Worm (Caenorhabditis elegans) whole organism, mixed stage, embryonic: ENCODE measurements around the gene F08D12.7.

Experiments used
- bed-3 ChIP-seq: fragments of 200-800 bp; sonication (Bioruptor generic); optimal IDR thresholded peaks from 3 replicates; lab custom pipeline; 2018; ENCODE audit warnings: mild to moderate bottlenecking, missing genetic modification characterization, moderate library complexity, missing compliant biosample characterization
- ceh-83 ChIP-seq: fragments of 200-800 bp; sonication (Bioruptor generic); optimal IDR thresholded peaks from 2 replicates; lab custom pipeline; 2018; ENCODE audit warnings: mild to moderate bottlenecking, missing genetic modification characterization, missing compliant biosample characterization
- ces-1 ChIP-seq: fragments of 150-350 bp; optimal IDR thresholded peaks from 2 replicates; lab custom pipeline; 2014; ENCODE audit warnings: missing biosample characterization, missing genetic modification reagents, missing genetic modification characterization
- elt-1 ChIP-seq: sonication (generic microtip); optimal IDR thresholded peaks from 2 replicates; lab custom pipeline; 2017; ENCODE audit warnings: missing genetic modification characterization, mild to moderate bottlenecking, missing compliant biosample characterization, antibody characterized with exemption, moderate library complexity, borderline replicate concordance; ENCODE audit not compliant: insufficient read depth
- lsy-2 ChIP-seq: fragments of 150-350 bp; optimal IDR thresholded peaks from 2 replicates; lab custom pipeline; 2014; ENCODE audit warnings: missing biosample characterization, missing genetic modification characterization
- mab-5 ChIP-seq: fragments of 150-350 bp; optimal IDR thresholded peaks from 2 replicates; lab custom pipeline; 2014; ENCODE audit warnings: missing biosample characterization, missing genetic modification characterization
- mep-1 ChIP-seq: fragments of 150-350 bp; optimal IDR thresholded peaks from 2 replicates; lab custom pipeline; 2017; ENCODE audit warnings: missing biosample characterization, missing genetic modification reagents, missing genetic modification characterization, inconsistent platforms
- nhr-2 ChIP-seq: fragments of 150-350 bp; optimal IDR thresholded peaks from 2 replicates; lab custom pipeline; 2014; ENCODE audit warnings: missing biosample characterization, missing genetic modification characterization
- nhr-237 ChIP-seq: fragments of 150-350 bp; optimal IDR thresholded peaks from 2 replicates; lab custom pipeline; 2014; ENCODE audit warnings: missing biosample characterization, missing genetic modification characterization
- nhr-28 ChIP-seq: fragments of 150-350 bp; optimal IDR thresholded peaks from 2 replicates; lab custom pipeline; 2014; ENCODE audit warnings: missing biosample characterization, missing genetic modification characterization
- nhr-76 ChIP-seq: sonication (generic microtip); optimal IDR thresholded peaks from 2 replicates; lab custom pipeline; 2017; ENCODE audit warnings: missing biosample characterization, missing genetic modification characterization
- pha-4 ChIP-seq: fragments of 150-350 bp; optimal IDR thresholded peaks from 2 replicates; lab custom pipeline; 2018; ENCODE audit warnings: missing biosample characterization, missing genetic modification reagents, missing genetic modification characterization
- unc-62 ChIP-seq: fragments of 150-350 bp; optimal IDR thresholded peaks from 2 replicates; lab custom pipeline; 2014; ENCODE audit warnings: missing biosample characterization, missing genetic modification reagents, missing genetic modification characterization

- TF ChIP-seq lsy-2 (no peak), mep-1 (no peak), nhr-237 (tag; lab: Kevin White, UChicago) (no peak), ces-1 (GFP tag; lab: Kevin White, UChicago) (no peak), nhr-76 (no peak), pha-4 (tag; lab: Kevin White, UChicago) (no peak), bed-3 (no peak), unc-62 (no peak), ceh-83 (no peak), nhr-28 (tag; lab: Kevin White, UChicago) (no peak), mab-5 (no peak), elt-1 (tag; lab: Kevin White, UChicago) (no peak), nhr-2 (no peak)
Measured at ce11 chrII:2734266-2734665, 34.7 kb downstream of the F08D12.7 start.
